Worm (Caenorhabditis elegans): ENCODE data around the gene nas-21.
A peak's percentile ranks its signal among the peaks of the same experiment; 100 is the strongest.

Gene nas-21

DNA sequence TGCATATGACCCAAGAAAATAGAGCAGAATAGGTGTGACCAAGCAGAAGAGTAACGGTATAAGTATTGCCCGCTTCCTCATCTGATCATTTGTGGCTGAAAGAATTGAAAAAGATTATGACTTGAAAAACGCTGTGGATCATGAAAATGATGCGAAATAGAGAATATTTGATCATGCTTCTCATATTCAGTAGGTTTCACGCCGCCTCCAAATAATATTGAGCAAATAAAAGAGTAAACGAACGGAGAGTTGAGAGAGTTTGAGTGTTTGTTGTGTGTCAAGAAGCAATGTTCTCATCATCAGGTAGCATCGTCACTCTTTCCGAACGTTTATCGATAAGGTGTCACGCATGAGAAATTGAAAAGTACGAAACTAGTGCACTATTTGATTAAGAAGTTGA, 23.9 kb downstream of the nas-21 start, which contains the start of gene htrl-1:
htrl-1 (minus strand) TSS at position 101 of the 400 bp plus-strand sequence.
- TF ChIP-seq K09A11.1 (tag; optimal IDR thresholded peaks at IDR 0.05; ENCODE audit: insufficient read depth) (no peak), K02D7.2 (tag; optimal IDR thresholded peaks at IDR 0.05) (no peak), ceh-19 (GFP tag; optimal IDR thresholded peaks at IDR 0.05) (no peak), pha-2 (tag; optimal IDR thresholded peaks at IDR 0.05) (no peak), unc-86 (tag; optimal IDR thresholded peaks at IDR 0.05) (no peak)

DNA sequence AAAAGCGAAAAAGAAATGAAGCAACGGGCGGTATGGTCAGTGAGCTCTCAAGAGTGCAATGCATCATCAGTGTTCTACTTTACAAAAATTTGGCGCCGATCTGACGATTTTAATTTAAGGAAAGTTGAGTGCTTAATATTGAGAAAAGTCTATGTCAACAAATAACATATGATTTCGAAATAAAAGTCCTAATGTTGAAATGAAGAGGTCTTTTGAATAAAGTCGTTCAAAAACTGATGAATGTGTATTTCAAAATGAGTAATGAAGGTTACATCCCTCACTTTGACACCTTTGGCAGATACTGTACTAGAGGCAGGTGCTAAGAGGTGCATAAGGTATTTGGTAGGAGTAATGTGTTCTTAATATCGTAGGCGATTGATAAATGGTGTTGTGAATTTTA, 25.1 kb downstream of the nas-21 start:
- no peak for TF ChIP-seq ceh-34 (tag; optimal IDR thresholded peaks at IDR 0.05)
- TF ChIP-seq K02D7.2 (tag; optimal IDR thresholded peaks at IDR 0.05): no peak
- TF ChIP-seq zip-5 (tag; optimal IDR thresholded peaks at IDR 0.05): no peak
- TF ChIP-seq pros-1 (tag; optimal IDR thresholded peaks at IDR 0.05): no peak
- TF ChIP-seq elt-2 (tag; optimal IDR thresholded peaks at IDR 0.05): no peak
- TF ChIP-seq gmeb-2 (tag; optimal IDR thresholded peaks at IDR 0.05): no peak
- no peak for TF ChIP-seq ceh-48 (tag; optimal IDR thresholded peaks at IDR 0.05)
- no peak for TF ChIP-seq ceh-31 (tag; optimal IDR thresholded peaks at IDR 0.05)
- TF ChIP-seq pha-4 (tag; optimal IDR thresholded peaks at IDR 0.05): no peak
- no peak for TF ChIP-seq hlh-6 (tag; optimal IDR thresholded peaks at IDR 0.05)
- no peak for TF ChIP-seq ahr-1 (tag; optimal IDR thresholded peaks at IDR 0.05)

ce11 chrV:11499786-11500185, 27.4 kb downstream of the nas-21 start:
- TF ChIP-seq madf-2 (tag; optimal IDR thresholded peaks at IDR 0.05) (no peak), ceh-45 (GFP tag; IDR thresholded peaks at IDR 0.05) (no peak), ceh-30 (tag; optimal IDR thresholded peaks at IDR 0.05) (no peak), pat-9 (tag; optimal IDR thresholded peaks at IDR 0.05) (no peak), hlh-15 (tag; optimal IDR thresholded peaks at IDR 0.05) (no peak), syd-9 (tag; optimal IDR thresholded peaks at IDR 0.05) (no peak), K02D7.2 (tag; optimal IDR thresholded peaks at IDR 0.05) (no peak), ceh-18 (tag; optimal IDR thresholded peaks at IDR 0.05) (no peak), elt-2 (tag; optimal IDR thresholded peaks at IDR 0.05) (no peak), ceh-2 (tag; optimal IDR thresholded peaks at IDR 0.05) (no peak), ztf-16 (tag; optimal IDR thresholded peaks at IDR 0.05) (no peak), npax-4 (tag; optimal IDR thresholded peaks at IDR 0.05) (no peak), elt-4 (tag; optimal IDR thresholded peaks at IDR 0.05) (no peak)

DNA sequence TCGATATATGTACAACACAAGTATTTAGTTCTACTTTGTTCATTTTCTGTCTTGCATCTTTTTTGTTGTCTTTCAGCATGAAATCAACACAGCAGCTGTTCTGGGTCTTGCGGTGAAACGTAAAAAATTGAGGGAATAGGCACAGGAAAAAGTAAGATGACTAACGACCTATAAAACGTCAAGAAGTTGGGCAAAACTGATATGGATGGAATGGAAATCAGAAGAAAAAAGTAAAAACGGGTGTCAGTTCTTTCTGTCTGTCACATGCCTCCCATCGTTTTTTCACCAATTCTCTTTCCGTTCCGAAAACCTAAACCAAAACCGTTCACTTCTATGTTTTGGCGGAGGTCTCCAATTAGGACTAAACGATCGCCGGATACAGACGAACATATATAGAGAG, 28.6 kb downstream of the nas-21 start:
- TF ChIP-seq sdc-2 (tag; optimal IDR thresholded peaks at IDR 0.05): no peak
- no peak for TF ChIP-seq ztf-16 (tag; optimal IDR thresholded peaks at IDR 0.05)
- TF ChIP-seq ceh-45 (GFP tag; IDR thresholded peaks at IDR 0.05): no peak
- TF ChIP-seq unc-3 (GFP tag; conservative IDR thresholded peaks at IDR 0.05): no peak
- no peak for TF ChIP-seq unc-3 (tag; optimal IDR thresholded peaks at IDR 0.05)
- no peak for TF ChIP-seq ttx-3 (tag; optimal IDR thresholded peaks at IDR 0.05)
- TF ChIP-seq nhr-11 (tag; optimal IDR thresholded peaks at IDR 0.05): no peak
- no peak for TF ChIP-seq odd-2 (tag; optimal IDR thresholded peaks at IDR 0.05)
- TF ChIP-seq syd-9 (tag; optimal IDR thresholded peaks at IDR 0.05): no peak
- TF ChIP-seq hlh-15 (tag; optimal IDR thresholded peaks at IDR 0.05): no peak

- TF ChIP-seq nfya-1 (tag; optimal IDR thresholded peaks at IDR 0.05) (peak; percentile 91), fkh-6 (tag; optimal IDR thresholded peaks at IDR 0.05) (no peak)
These were observed 30.9 kb downstream of the nas-21 start, which contains the start of gene C55A6.12 for ce11 chrV:11503081-11503751. C55A6.12 (minus strand) TSS chrV:11503131.
